Worm (Caenorhabditis elegans) whole organism, midembryonic: ENCODE measurements around the gene srr-3.

Experiments
- T22C8.4 ChIP-seq: fragments of 200-800 bp; sonication (Bioruptor generic); IDR thresholded peaks from 2 replicates; pipeline ENCODE4 v1.3.6; 2022; ENCODE audit warnings: missing genetic modification characterization, missing compliant biosample characterization
- cog-1 ChIP-seq: sonication (generic microtip); optimal IDR thresholded peaks from 2 replicates; lab custom pipeline; 2016; ENCODE audit warnings: missing genetic modification characterization, missing compliant biosample characterization
- med-1 ChIP-seq: sonication (generic microtip); optimal IDR thresholded peaks from 2 replicates; lab custom pipeline; 2017; ENCODE audit warnings: missing genetic modification characterization, mild to moderate bottlenecking, missing compliant biosample characterization, antibody characterized with exemption, missing genetic modification reagents; ENCODE audit not compliant: insufficient read depth
- tab-1 ChIP-seq: fragments of 200-800 bp; sonication (Bioruptor generic); IDR thresholded peaks from 2 replicates; pipeline ENCODE4 v1.3.6; 2022; ENCODE audit warnings: missing genetic modification characterization, missing compliant biosample characterization

DNA sequence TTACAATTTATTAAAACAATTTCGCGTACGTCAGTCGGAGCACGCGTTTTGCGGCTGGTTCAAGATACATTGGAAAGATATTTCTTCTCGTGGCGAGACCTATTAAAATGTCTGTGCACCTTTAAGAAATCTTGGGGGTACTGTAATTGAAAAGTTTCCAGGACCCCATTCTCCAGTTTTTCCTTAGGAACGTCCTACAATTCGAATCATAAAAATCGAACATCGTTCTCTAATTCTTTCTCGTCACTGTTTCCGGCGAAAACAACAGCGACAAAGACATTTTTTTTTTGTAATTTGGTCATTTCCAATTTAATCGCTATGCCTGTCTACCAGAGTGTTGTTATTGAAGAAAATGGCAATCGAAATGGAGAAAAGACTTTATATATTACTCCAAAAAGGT, 28.1 kb upstream of the srr-3 start, which contains the start of gene Y32B12B.1:
- TF ChIP-seq cog-1 (tag; lab: Kevin White, UChicago): no peak
- no peak for TF ChIP-seq tab-1 (GFP tag; lab: Robert Waterston, UW)
- no peak for TF ChIP-seq T22C8.4 (GFP tag; lab: Robert Waterston, UW)
- TF ChIP-seq med-1 (GFP tag; lab: Kevin White, UChicago): no peak
